Worm (Caenorhabditis elegans): ENCODE results near the gene pigx-1.
A peak's percentile ranks its signal among the peaks of the same experiment; 100 is the strongest.

The pigx-1 gene

ce11 chrX:1060705-1061104 is 36.1 kb downstream of the pigx-1 start:
- TF ChIP-seq ces-1 (GFP tag; optimal IDR thresholded peaks at IDR 0.05) (peak; percentile 64), hlh-1 (tag; optimal IDR thresholded peaks at IDR 0.05) (no peak)

- TF ChIP-seq ces-1 (GFP tag; optimal IDR thresholded peaks at IDR 0.05) (peak; percentile 95), ceh-39 (tag; optimal IDR thresholded peaks at IDR 0.05) (no peak)
Observed at ce11 chrX:1057821-1058377, 38.9 kb downstream of the pigx-1 start.

DNA sequence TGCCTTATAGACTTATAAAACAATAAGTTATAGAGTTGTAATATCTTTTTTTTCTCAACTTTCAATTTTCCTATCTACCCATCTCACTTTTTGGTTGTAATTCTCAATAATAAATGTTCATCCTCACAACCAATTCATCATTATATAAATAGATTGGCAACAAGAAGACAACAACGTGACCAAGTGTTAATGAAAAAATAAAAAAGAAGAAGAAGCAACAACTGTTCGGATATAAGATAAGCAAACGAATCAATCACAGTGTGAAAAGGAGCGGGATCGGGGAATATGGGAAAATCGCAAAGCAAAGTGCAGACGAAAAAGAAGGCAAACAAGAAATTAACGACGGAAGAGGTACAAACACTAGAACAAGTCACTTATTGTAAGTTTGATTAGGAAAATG is 42.9 kb downstream of the pigx-1 start, which contains the start of gene ncs-3:
ncs-3 (plus strand) TSS at position 153 of the 400 bp plus-strand sequence.
- TF ChIP-seq ces-1 (GFP tag; optimal IDR thresholded peaks at IDR 0.05) (no peak), hlh-1 (tag; optimal IDR thresholded peaks at IDR 0.05) (peak; percentile 36), ztf-11 (tag; optimal IDR thresholded peaks at IDR 0.05) (no peak), unc-62 (GFP tag; optimal IDR thresholded peaks at IDR 0.05) (peak; percentile 71), elt-1 (tag; optimal IDR thresholded peaks at IDR 0.05; ENCODE audit: borderline replicate concordance, insufficient read depth) (no peak), ceh-39 (tag; optimal IDR thresholded peaks at IDR 0.05) (no peak), unc-120 (tag; optimal IDR thresholded peaks at IDR 0.05; ENCODE audit: poor library complexity, severe bottlenecking) (peak; percentile 62), ham-2 (GFP tag; optimal IDR thresholded peaks at IDR 0.05) (no peak), lin-32 (GFP tag; optimal IDR thresholded peaks at IDR 0.05) (no peak), nhr-28 (tag; optimal IDR thresholded peaks at IDR 0.05) (no peak), ceh-83 (GFP tag; optimal IDR thresholded peaks at IDR 0.05) (no peak), snpc-4 (tag; optimal IDR thresholded peaks at IDR 0.05) (no peak), mls-2 (tag; optimal IDR thresholded peaks at IDR 0.05) (no peak), cnd-1 (tag; optimal IDR thresholded peaks at IDR 0.05) (no peak), ceh-43 (GFP tag; optimal IDR thresholded peaks at IDR 0.05) (no peak), mep-1 (tag; optimal IDR thresholded peaks at IDR 0.05) (no peak), elt-3 (tag; optimal IDR thresholded peaks at IDR 0.05) (no peak)

DNA sequence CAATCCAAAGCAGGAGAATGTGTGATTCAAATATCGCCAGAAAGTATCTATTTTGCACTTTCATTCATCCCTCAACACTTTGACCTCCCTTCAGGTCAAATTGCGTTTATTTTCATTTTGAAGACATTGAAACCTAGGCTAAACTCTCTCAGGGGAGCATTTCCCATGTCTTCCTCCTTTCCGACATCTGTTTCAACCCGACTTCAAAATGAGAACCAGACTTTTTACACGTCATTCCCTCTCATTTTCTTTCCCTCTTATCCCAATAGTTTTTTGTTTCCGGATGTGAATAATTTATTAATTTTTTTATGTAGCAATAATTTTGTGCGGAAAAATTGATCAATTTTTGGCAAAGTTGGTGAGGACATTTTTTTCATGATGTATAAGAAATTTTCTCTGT is 43.9 kb downstream of the pigx-1 start:
- no peak for TF ChIP-seq cnd-1 (tag; optimal IDR thresholded peaks at IDR 0.05)
- TF ChIP-seq elt-3 (tag; optimal IDR thresholded peaks at IDR 0.05) = no peak
- TF ChIP-seq sem-2 (GFP tag; optimal IDR thresholded peaks at IDR 0.05) = no peak

DNA sequence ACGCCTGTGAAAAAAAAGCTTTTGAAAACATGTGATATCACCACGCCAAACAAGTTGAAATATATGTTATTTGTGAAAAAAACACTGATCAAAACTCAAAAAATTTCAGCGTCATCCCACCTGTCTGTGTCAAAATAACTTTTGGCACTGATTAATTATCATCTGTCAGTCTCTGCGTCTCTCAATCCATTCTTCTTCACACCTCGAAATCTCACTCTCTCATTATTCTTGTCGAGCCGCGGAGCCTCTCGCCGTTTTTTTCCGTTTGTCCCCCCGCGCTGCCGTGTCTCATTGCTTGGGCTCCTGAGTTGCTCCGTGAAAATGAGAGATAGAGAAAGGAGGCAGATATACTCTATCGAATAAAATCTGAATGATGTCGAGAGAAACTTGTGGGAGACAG is 45.8 kb downstream of the pigx-1 start:
- TF ChIP-seq lsy-2 (tag; optimal IDR thresholded peaks at IDR 0.05) (no peak), bed-3 (GFP tag; optimal IDR thresholded peaks at IDR 0.05) (no peak), lin-13 (tag; optimal IDR thresholded peaks at IDR 0.05) (no peak), mls-2 (tag; optimal IDR thresholded peaks at IDR 0.05) (no peak), nhr-12 (tag; optimal IDR thresholded peaks at IDR 0.05) (no peak), sptf-1 (tag; optimal IDR thresholded peaks at IDR 0.05) (no peak), mab-5 (tag; optimal IDR thresholded peaks at IDR 0.05) (no peak), flh-1 (GFP tag; optimal IDR thresholded peaks at IDR 0.05) (no peak), zip-8 (tag; optimal IDR thresholded peaks at IDR 0.05) (no peak), unc-120 (tag; optimal IDR thresholded peaks at IDR 0.05; ENCODE audit: poor library complexity, severe bottlenecking) (peak; percentile 1), unc-62 (GFP tag; optimal IDR thresholded peaks at IDR 0.05) (peak; percentile 79), drap-1 (GFP tag; optimal IDR thresholded peaks at IDR 0.05) (no peak)

- no peak for TF ChIP-seq nhr-12 (tag; optimal IDR thresholded peaks at IDR 0.05)
Observed at ce11 chrX:1046156-1046831, 50.5 kb downstream of the pigx-1 start, which contains the start of gene vpat-1. Gene vpat-1 (minus strand): TSS chrX:1046206.
